Worm (Caenorhabditis elegans) whole organism, L2 larva: ENCODE results near the gene F42A10.9.

Source experiments
- C34F6.9 ChIP-seq: fragments of 150-350 bp; optimal IDR thresholded peaks from 2 replicates; lab custom pipeline; 2014; ENCODE audit warnings: missing biosample characterization, missing genetic modification characterization
- R02D3.7 ChIP-seq: fragments of 150-350 bp; optimal IDR thresholded peaks from 2 replicates; lab custom pipeline; 2014; ENCODE audit warnings: missing biosample characterization, missing genetic modification characterization
- ZK546.5 ChIP-seq: sonication (generic microtip); optimal IDR thresholded peaks from 2 replicates; lab custom pipeline; 2017; ENCODE audit warnings: missing biosample characterization, missing genetic modification characterization
- alr-1 ChIP-seq: fragments of 150-350 bp; optimal IDR thresholded peaks from 2 replicates; lab custom pipeline; 2014; ENCODE audit warnings: missing biosample characterization, missing genetic modification characterization
- ama-1 ChIP-seq: fragments of 150-350 bp; optimal IDR thresholded peaks from 2 replicates; lab custom pipeline; 2018; ENCODE audit warnings: inconsistent platforms
- blmp-1 ChIP-seq: sonication (generic microtip); optimal IDR thresholded peaks from 2 replicates; lab custom pipeline; 2017; ENCODE audit warnings: missing genetic modification characterization, mild to moderate bottlenecking, missing compliant biosample characterization, antibody characterized with exemption, moderate library complexity; ENCODE audit not compliant: insufficient read depth
- elt-3 ChIP-seq: sonication (generic microtip); optimal IDR thresholded peaks from 2 replicates; lab custom pipeline; 2017; ENCODE audit warnings: missing biosample characterization, missing genetic modification characterization
- lin-39 ChIP-seq: fragments of 150-350 bp; optimal IDR thresholded peaks from 2 replicates; lab custom pipeline; 2014; ENCODE audit warnings: missing biosample characterization, missing genetic modification reagents, missing genetic modification characterization
- nhr-11 ChIP-seq: fragments of 150-350 bp; optimal IDR thresholded peaks from 2 replicates; lab custom pipeline; 2014; ENCODE audit warnings: missing biosample characterization, missing genetic modification characterization
- nhr-77 ChIP-seq: fragments of 150-350 bp; optimal IDR thresholded peaks from 2 replicates; lab custom pipeline; 2014; ENCODE audit warnings: missing biosample characterization, missing genetic modification characterization
- unc-39 ChIP-seq: fragments of 150-350 bp; optimal IDR thresholded peaks from 2 replicates; lab custom pipeline; 2014; ENCODE audit warnings: missing biosample characterization, missing genetic modification characterization
- unc-62 ChIP-seq: fragments of 150-350 bp; optimal IDR thresholded peaks from 2 replicates; lab custom pipeline; 2014; ENCODE audit warnings: missing biosample characterization, missing genetic modification reagents, missing genetic modification characterization
- zag-1 ChIP-seq: fragments of 150-350 bp; optimal IDR thresholded peaks from 2 replicates; lab custom pipeline; 2014; ENCODE audit warnings: missing biosample characterization, missing genetic modification characterization
- ztf-11 ChIP-seq: sonication (generic microtip); optimal IDR thresholded peaks from 2 replicates; lab custom pipeline; 2017; ENCODE audit warnings: missing biosample characterization, missing genetic modification characterization

DNA sequence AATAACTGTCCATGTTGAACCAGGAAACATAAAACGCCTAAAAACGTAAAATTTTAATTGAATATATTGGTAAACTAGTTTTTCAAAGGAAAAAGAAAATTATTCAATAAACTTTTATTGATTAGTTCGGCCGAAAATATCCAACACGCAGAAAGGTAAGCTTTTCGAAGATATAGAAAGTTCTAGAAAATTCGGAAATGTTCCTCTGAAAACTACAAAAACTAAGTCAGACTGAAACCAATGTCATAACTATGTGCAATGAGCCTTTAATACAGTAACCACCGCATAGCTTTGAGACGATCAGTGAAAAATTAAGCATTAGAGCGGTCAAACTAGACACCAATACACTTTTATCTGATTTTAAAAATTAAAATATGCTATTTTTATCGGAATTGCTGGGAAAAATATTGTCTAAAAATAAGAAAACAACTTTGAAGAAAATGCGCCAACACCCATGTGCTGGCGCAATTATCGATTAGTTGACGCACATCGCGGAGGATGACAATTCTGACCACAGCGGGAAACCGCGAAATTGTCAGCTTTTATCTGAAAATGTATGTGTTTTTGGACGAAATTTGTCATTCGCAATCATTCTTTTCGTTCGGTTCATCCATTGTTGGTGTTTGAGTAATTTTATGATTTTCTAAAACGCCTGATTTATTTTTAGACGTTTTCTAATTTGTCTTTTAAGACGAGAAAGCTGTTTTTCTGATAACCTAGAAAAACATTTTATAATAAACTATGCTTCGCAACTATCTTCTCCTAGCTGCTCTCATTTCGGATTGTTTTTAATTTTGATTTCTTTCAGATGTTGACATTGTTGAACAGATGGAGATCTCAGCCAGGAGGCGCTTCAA, 34.2 kb downstream of the F42A10.9 start, which contains the start of the genes C23G10.7 and rpn-2:
- no peak for TF ChIP-seq elt-3 (tag; lab: Kevin White, UChicago)
- no peak for TF ChIP-seq alr-1 (tag; lab: Kevin White, UChicago)
- no peak for TF ChIP-seq unc-62 (GFP tag; lab: Kevin White, UChicago)
- no peak for TF ChIP-seq R02D3.7
- TF ChIP-seq nhr-11 = no peak
- TF ChIP-seq lin-39 (tag; lab: Kevin White, UChicago) = no peak
- no peak for TF ChIP-seq ZK546.5
- TF ChIP-seq zag-1 (tag; lab: Kevin White, UChicago) = no peak
- no peak for TF ChIP-seq nhr-77 (tag; lab: Kevin White, UChicago)
- peak; percentile 27 for TF ChIP-seq ama-1 (lab: Kevin White, UChicago)
- TF ChIP-seq blmp-1 (tag; lab: Kevin White, UChicago) = no peak
- no peak for TF ChIP-seq ztf-11 (tag; lab: Kevin White, UChicago)
- TF ChIP-seq unc-39 (tag; lab: Kevin White, UChicago) = no peak
- TF ChIP-seq C34F6.9 (tag; lab: Kevin White, UChicago) = peak; percentile 87
